Worm (Caenorhabditis elegans) whole organism, midembryonic: ENCODE measurements around the gene mob-2.

Source experiments
- T22C8.4 ChIP-seq: fragments of 200-800 bp; sonication (Bioruptor generic); IDR thresholded peaks from 2 replicates; pipeline ENCODE4 v1.3.6; 2022; ENCODE audit warnings: missing genetic modification characterization, missing compliant biosample characterization
- cog-1 ChIP-seq: sonication (generic microtip); optimal IDR thresholded peaks from 2 replicates; lab custom pipeline; 2016; ENCODE audit warnings: missing genetic modification characterization, missing compliant biosample characterization
- flt-1 ChIP-seq: fragments of 200-800 bp; sonication (Bioruptor generic); IDR thresholded peaks from 2 replicates; pipeline ENCODE4 v1.3.6; 2022; ENCODE audit warnings: missing genetic modification characterization, missing compliant biosample characterization
- klf-2 ChIP-seq: fragments of 200-800 bp; sonication (Bioruptor generic); conservative IDR thresholded peaks from 2 replicates; pipeline ENCODE4 v1.3.6; 2022; ENCODE audit warnings: missing genetic modification reagents, missing genetic modification characterization, missing compliant biosample characterization
- med-1 ChIP-seq: sonication (generic microtip); optimal IDR thresholded peaks from 2 replicates; lab custom pipeline; 2017; ENCODE audit warnings: missing genetic modification characterization, mild to moderate bottlenecking, missing compliant biosample characterization, antibody characterized with exemption, missing genetic modification reagents; ENCODE audit not compliant: insufficient read depth
- ref-1 ChIP-seq: fragments of 200-800 bp; sonication (Bioruptor generic); conservative IDR thresholded peaks from 2 replicates; pipeline ENCODE4 v1.3.6; 2022; ENCODE audit warnings: missing genetic modification reagents, missing genetic modification characterization, missing compliant biosample characterization
- tab-1 ChIP-seq: fragments of 200-800 bp; sonication (Bioruptor generic); IDR thresholded peaks from 2 replicates; pipeline ENCODE4 v1.3.6; 2022; ENCODE audit warnings: missing genetic modification characterization, missing compliant biosample characterization
- ztf-23 ChIP-seq: fragments of 200-800 bp; sonication (Bioruptor generic); IDR thresholded peaks from 2 replicates; pipeline ENCODE4 v1.3.6; 2022; ENCODE audit warnings: missing genetic modification reagents, missing genetic modification characterization, missing compliant biosample characterization
- ztf-29 ChIP-seq: fragments of 200-800 bp; sonication (Bioruptor generic); IDR thresholded peaks from 2 replicates; pipeline ENCODE4 v1.3.6; 2022; ENCODE audit warnings: missing genetic modification reagents, missing genetic modification characterization, missing compliant biosample characterization

The mob-2 gene

ce11 chrX:13200312-13200711, 30.4 kb upstream of the mob-2 start:
- TF ChIP-seq ztf-29 (GFP tag; lab: Robert Waterston, UW) (no peak), T22C8.4 (GFP tag; lab: Robert Waterston, UW) (no peak), cog-1 (tag; lab: Kevin White, UChicago) (no peak), ztf-23 (GFP tag; lab: Robert Waterston, UW) (no peak), klf-2 (GFP tag; lab: Robert Waterston, UW) (no peak), tab-1 (GFP tag; lab: Robert Waterston, UW) (no peak), ref-1 (GFP tag; lab: Robert Waterston, UW) (no peak), med-1 (no peak), flt-1 (GFP tag; lab: Robert Waterston, UW) (no peak)

ce11 chrX:13198134-13198533, 28.3 kb upstream of the mob-2 start:
- no peak for TF ChIP-seq ztf-29 (GFP tag; lab: Robert Waterston, UW)
- TF ChIP-seq cog-1 (tag; lab: Kevin White, UChicago) = no peak
- TF ChIP-seq ref-1 (GFP tag; lab: Robert Waterston, UW) = no peak
- TF ChIP-seq med-1 = no peak
- TF ChIP-seq ztf-23 (GFP tag; lab: Robert Waterston, UW) = no peak
- TF ChIP-seq klf-2 (GFP tag; lab: Robert Waterston, UW) = no peak
- TF ChIP-seq tab-1 (GFP tag; lab: Robert Waterston, UW) = no peak
- no peak for TF ChIP-seq flt-1 (GFP tag; lab: Robert Waterston, UW)
- no peak for TF ChIP-seq T22C8.4 (GFP tag; lab: Robert Waterston, UW)

ce11 chrX:13190912-13191311, 21.0 kb upstream of the mob-2 start, which contains the start of gene gpa-6:
Gene gpa-6 (plus strand): TSS chrX:13191212.
- TF ChIP-seq med-1 (no peak), tab-1 (GFP tag; lab: Robert Waterston, UW) (no peak), ztf-23 (GFP tag; lab: Robert Waterston, UW) (no peak), klf-2 (GFP tag; lab: Robert Waterston, UW) (no peak), ref-1 (GFP tag; lab: Robert Waterston, UW) (no peak), ztf-29 (GFP tag; lab: Robert Waterston, UW) (no peak), flt-1 (GFP tag; lab: Robert Waterston, UW) (no peak), T22C8.4 (GFP tag; lab: Robert Waterston, UW) (no peak), cog-1 (tag; lab: Kevin White, UChicago) (no peak)

ce11 chrX:13189861-13190260, 20.0 kb upstream of the mob-2 start, which contains the start of gene cwp-5:
Gene cwp-5 (minus strand): TSS chrX:13189961.
- TF ChIP-seq med-1 (no peak), ref-1 (GFP tag; lab: Robert Waterston, UW) (no peak), ztf-23 (GFP tag; lab: Robert Waterston, UW) (no peak), klf-2 (GFP tag; lab: Robert Waterston, UW) (no peak), cog-1 (tag; lab: Kevin White, UChicago) (no peak), flt-1 (GFP tag; lab: Robert Waterston, UW) (no peak), tab-1 (GFP tag; lab: Robert Waterston, UW) (no peak), ztf-29 (GFP tag; lab: Robert Waterston, UW) (no peak), T22C8.4 (GFP tag; lab: Robert Waterston, UW) (no peak)

ce11 chrX:13182012-13182411, 12.1 kb upstream of the mob-2 start:
- TF ChIP-seq ztf-29 (GFP tag; lab: Robert Waterston, UW) (no peak), cog-1 (tag; lab: Kevin White, UChicago) (no peak), klf-2 (GFP tag; lab: Robert Waterston, UW) (no peak), flt-1 (GFP tag; lab: Robert Waterston, UW) (no peak), T22C8.4 (GFP tag; lab: Robert Waterston, UW) (no peak), tab-1 (GFP tag; lab: Robert Waterston, UW) (no peak), med-1 (no peak), ztf-23 (GFP tag; lab: Robert Waterston, UW) (no peak)

- TF ChIP-seq ztf-29 (GFP tag; lab: Robert Waterston, UW) (no peak), klf-2 (GFP tag; lab: Robert Waterston, UW) (no peak), med-1 (no peak), flt-1 (GFP tag; lab: Robert Waterston, UW) (no peak), ztf-23 (GFP tag; lab: Robert Waterston, UW) (no peak), T22C8.4 (GFP tag; lab: Robert Waterston, UW) (no peak), ref-1 (GFP tag; lab: Robert Waterston, UW) (no peak), tab-1 (GFP tag; lab: Robert Waterston, UW) (no peak), cog-1 (tag; lab: Kevin White, UChicago) (no peak)
These were observed 8.5 kb upstream of the mob-2 start, which contains the start of gene nlp-3 for ce11 chrX:13178347-13178746. Gene nlp-3 (minus strand): TSS chrX:13178447.

- TF ChIP-seq flt-1 (GFP tag; lab: Robert Waterston, UW) (no peak), cog-1 (tag; lab: Kevin White, UChicago) (no peak), ztf-23 (GFP tag; lab: Robert Waterston, UW) (no peak), ztf-29 (GFP tag; lab: Robert Waterston, UW) (no peak), ref-1 (GFP tag; lab: Robert Waterston, UW) (no peak), tab-1 (GFP tag; lab: Robert Waterston, UW) (no peak), klf-2 (GFP tag; lab: Robert Waterston, UW) (no peak), T22C8.4 (GFP tag; lab: Robert Waterston, UW) (no peak), med-1 (no peak)
These were observed 4.6 kb upstream of the mob-2 start for ce11 chrX:13174437-13174836.

- TF ChIP-seq T22C8.4 (GFP tag; lab: Robert Waterston, UW) (no peak), tab-1 (GFP tag; lab: Robert Waterston, UW) (no peak), ref-1 (GFP tag; lab: Robert Waterston, UW) (no peak), flt-1 (GFP tag; lab: Robert Waterston, UW) (no peak), ztf-23 (GFP tag; lab: Robert Waterston, UW) (no peak), med-1 (no peak), ztf-29 (GFP tag; lab: Robert Waterston, UW) (no peak), klf-2 (GFP tag; lab: Robert Waterston, UW) (no peak), cog-1 (tag; lab: Kevin White, UChicago) (no peak)
These were observed 1.3 kb upstream of the mob-2 start for ce11 chrX:13171206-13171605.

ce11 chrX:13170804-13171203, 929 bp upstream of the mob-2 start:
- no peak for TF ChIP-seq cog-1 (tag; lab: Kevin White, UChicago)
- TF ChIP-seq tab-1 (GFP tag; lab: Robert Waterston, UW) = no peak
- TF ChIP-seq ztf-29 (GFP tag; lab: Robert Waterston, UW) = no peak
- TF ChIP-seq T22C8.4 (GFP tag; lab: Robert Waterston, UW) = no peak
